Fruit fly (Drosophila melanogaster): ENCODE results near the gene cact.
A peak's percentile ranks its signal among the peaks of the same experiment; 100 is the strongest.

The cact gene

dm6 chr2L:16299466-16300311 is 26.3 kb downstream of the cact start, which contains the start of the genes heix and CG17328 (continued):
- TF ChIP-seq CG15514 (GFP tag; optimal IDR thresholded peaks at IDR 0.05) (peak; percentile 43), pzg (GFP tag; optimal IDR thresholded peaks at IDR 0.05) (peak; percentile 61), zf30C (GFP tag; optimal IDR thresholded peaks at IDR 0.05) (no peak), CG11504 (tag; optimal IDR thresholded peaks at IDR 0.05) (no peak), grau (tag; optimal IDR thresholded peaks at IDR 0.05) (peak; percentile 99), CG6272 (GFP tag; IDR thresholded peaks at IDR 0.05) (no peak; the same call in none of the 2 replicates), CG17912 (GFP tag; optimal IDR thresholded peaks at IDR 0.05) (peak; percentile 47), chif (GFP tag; optimal IDR thresholded peaks at IDR 0.05) (peak; percentile 5 to 64), CG8478 (optimal IDR thresholded peaks at IDR 0.05) (no peak), fd3F (GFP tag; optimal IDR thresholded peaks at IDR 0.05) (peak; percentile 65), pnt (GFP tag; optimal IDR thresholded peaks at IDR 0.05) (peak; percentile 59), CG17359 (tag; optimal IDR thresholded peaks at IDR 0.05) (peak; percentile 63), Lpt (GFP tag; optimal IDR thresholded peaks at IDR 0.05) (no peak), CG16779 (GFP tag; IDR thresholded peaks at IDR 0.05) (no peak), disco-r (GFP tag; optimal IDR thresholded peaks at IDR 0.05) (peak; percentile 16), CG8765 (GFP tag; IDR thresholded peaks at IDR 0.05) (peak; percentile 64; the same call in 1 of the 2 replicates), CG4707 (GFP tag; optimal IDR thresholded peaks at IDR 0.05) (no peak), CG6854 (GFP tag; optimal IDR thresholded peaks at IDR 0.05) (peak; percentile 26), Jarid2 (GFP tag; optimal IDR thresholded peaks at IDR 0.05) (no peak), B-H2 (GFP tag; optimal IDR thresholded peaks at IDR 0.05) (peak; percentile 73), CG15073 (GFP tag; optimal IDR thresholded peaks at IDR 0.05) (no peak), Tbp (GFP tag; optimal IDR thresholded peaks at IDR 0.05) (no peak), H15 (GFP tag; IDR thresholded peaks at IDR 0.05) (peak; percentile 70; the same call in 2 of the 3 replicates), amos (GFP tag; IDR thresholded peaks at IDR 0.05; ENCODE audit: partially characterized antibody) (no peak), twi (tag; optimal IDR thresholded peaks at IDR 0.05) (peak; percentile 49), PHDP (tag; optimal IDR thresholded peaks at IDR 0.05) (peak; percentile 78), bowl (GFP tag; IDR thresholded peaks at IDR 0.05) (no peak), tap (tag; optimal IDR thresholded peaks at IDR 0.05) (no peak), Taf1 (GFP tag; IDR thresholded peaks at IDR 0.05) (peak; percentile 69; the same call in 1 of the 2 replicates), Sox100B (GFP tag; optimal IDR thresholded peaks at IDR 0.05) (peak; percentile 70), lmd (GFP tag; IDR thresholded peaks at IDR 0.05) (peak; percentile 78), CG4404 (GFP tag; IDR thresholded peaks at IDR 0.05) (peak; percentile 54), ab (GFP tag; optimal IDR thresholded peaks at IDR 0.05) (peak; percentile 32), CG11398 (GFP tag; optimal IDR thresholded peaks at IDR 0.05) (no peak), CG9609 (GFP tag; optimal IDR thresholded peaks at IDR 0.05) (peak; percentile 53), CG9437 (GFP tag; optimal IDR thresholded peaks at IDR 0.05) (peak; percentile 92), CG31388 (GFP tag; optimal IDR thresholded peaks at IDR 0.05) (peak; percentile 6), Dek (tag; optimal IDR thresholded peaks at IDR 0.05) (peak; percentile 76), sens-2 (GFP tag; IDR thresholded peaks at IDR 0.05) (0 out of 2 replicates have a peak, but pooled peaks have one; percentile 7), CG7372 (GFP tag; IDR thresholded peaks at IDR 0.05) (no peak), Neu2 (GFP tag; optimal IDR thresholded peaks at IDR 0.05; ENCODE audit: borderline replicate concordance) (no peak), cas (GFP tag; IDR thresholded peaks at IDR 0.05) (no peak), CG1602 (GFP tag; optimal IDR thresholded peaks at IDR 0.05) (peak; percentile 64), usp (GFP tag; optimal IDR thresholded peaks at IDR 0.05) (no peak), CG9797 (GFP tag; optimal IDR thresholded peaks at IDR 0.05) (peak; percentile 75), Dref (GFP tag; IDR thresholded peaks at IDR 0.05) (no peak), HHEX (GFP tag; optimal IDR thresholded peaks at IDR 0.05) (peak; percentile 41), bcd (GFP tag; optimal IDR thresholded peaks at IDR 0.05) (peak; percentile 74), CG12942 (GFP tag; optimal IDR thresholded peaks at IDR 0.05) (peak; percentile 57), Bdp1 (GFP tag; optimal IDR thresholded peaks at IDR 0.05) (peak; percentile 63)

Measured in whole organism, embryonic.